Fruit fly (Drosophila melanogaster): ENCODE results near the gene CG17477.

- no peak for TF ChIP-seq CG16815 (GFP tag; optimal IDR thresholded peaks at IDR 0.05)
- no peak for TF ChIP-seq al (GFP tag; IDR thresholded peaks at IDR 0.05)
- TF ChIP-seq GATAe (GFP tag; conservative IDR thresholded peaks at IDR 0.05), result no peak
- no peak for TF ChIP-seq Adf1 (GFP tag; IDR thresholded peaks at IDR 0.05)
- no peak for TF ChIP-seq CkIIα-i1 (GFP tag; IDR thresholded peaks at IDR 0.05)
- no peak for TF ChIP-seq Camta (GFP tag; optimal IDR thresholded peaks at IDR 0.05)
Measured at dm6 chr3R:17147647-17148244, 21.0 kb upstream of the CG17477 start.

Measured in whole organism, embryonic.